Worm (Caenorhabditis elegans) whole organism, late embryonic: ENCODE data around the gene R03H10.7.

Source experiments
- K09A11.1 ChIP-seq: sonication (generic microtip); optimal IDR thresholded peaks from 2 replicates; lab custom pipeline; 2017; ENCODE audit warnings: antibody characterized with exemption, mild to moderate bottlenecking, missing genetic modification characterization, missing compliant biosample characterization; ENCODE audit not compliant: insufficient read depth
- T23F11.4 ChIP-seq: fragments of 200-800 bp; sonication (Bioruptor generic); optimal IDR thresholded peaks from 2 replicates; lab custom pipeline; 2018; ENCODE audit warnings: mild to moderate bottlenecking, missing genetic modification characterization, missing compliant biosample characterization
- Y22D7AL.16 ChIP-seq: sonication (generic microtip); optimal IDR thresholded peaks from 2 replicates; lab custom pipeline; 2016; ENCODE audit warnings: missing genetic modification characterization, missing compliant biosample characterization
- ahr-1 ChIP-seq: sonication (generic microtip); optimal IDR thresholded peaks from 2 replicates; lab custom pipeline; 2016; ENCODE audit warnings: missing genetic modification characterization, missing compliant biosample characterization
- ceh-14 ChIP-seq: sonication (generic microtip); optimal IDR thresholded peaks from 2 replicates; lab custom pipeline; 2016; ENCODE audit warnings: missing genotype, missing genetic modification characterization, missing compliant biosample characterization
- ceh-18 ChIP-seq: sonication (generic microtip); optimal IDR thresholded peaks from 2 replicates; lab custom pipeline; 2016; ENCODE audit warnings: missing genetic modification characterization, missing compliant biosample characterization
- ceh-22 ChIP-seq: sonication (generic microtip); optimal IDR thresholded peaks from 2 replicates; lab custom pipeline; 2017; ENCODE audit warnings: missing biosample characterization, missing genetic modification characterization
- ceh-30 ChIP-seq: fragments of 150-350 bp; optimal IDR thresholded peaks from 2 replicates; lab custom pipeline; 2014; ENCODE audit warnings: missing biosample characterization, missing genetic modification characterization
- ceh-45 ChIP-seq: fragments of 200-800 bp; sonication (Bioruptor generic); IDR thresholded peaks from 2 replicates; pipeline ENCODE4 v1.3.6; 2022; ENCODE audit warnings: missing genetic modification reagents, missing genetic modification characterization, missing compliant biosample characterization
- ceh-48 ChIP-seq: sonication (generic microtip); optimal IDR thresholded peaks from 2 replicates; lab custom pipeline; 2016; ENCODE audit warnings: missing genetic modification characterization, inconsistent platforms, missing compliant biosample characterization
- ceh-6 ChIP-seq: fragments of 200-800 bp; sonication (Bioruptor generic); optimal IDR thresholded peaks from 2 replicates; lab custom pipeline; 2018; ENCODE audit warnings: mild to moderate bottlenecking, missing genetic modification characterization, missing compliant biosample characterization
- dve-1 ChIP-seq: sonication (generic microtip); optimal IDR thresholded peaks from 2 replicates; lab custom pipeline; 2017; ENCODE audit warnings: antibody characterized with exemption, mild to moderate bottlenecking, missing genetic modification characterization, missing compliant biosample characterization
- ets-4 ChIP-seq: sonication (generic microtip); optimal IDR thresholded peaks from 2 replicates; lab custom pipeline; 2016; ENCODE audit warnings: missing genetic modification characterization, missing compliant biosample characterization
- eyg-1 ChIP-seq: sonication (generic microtip); optimal IDR thresholded peaks from 2 replicates; lab custom pipeline; 2016; ENCODE audit warnings: missing genotype, missing genetic modification characterization, missing compliant biosample characterization
- gmeb-2 ChIP-seq: sonication (generic microtip); optimal IDR thresholded peaks from 2 replicates; lab custom pipeline; 2016; ENCODE audit warnings: missing genetic modification characterization, inconsistent platforms, missing compliant biosample characterization
- hlh-13 ChIP-seq: fragments of 200-800 bp; sonication (Bioruptor generic); optimal IDR thresholded peaks from 2 replicates; lab custom pipeline; 2018; ENCODE audit warnings: mild to moderate bottlenecking, missing genetic modification characterization, missing compliant biosample characterization
- hlh-15 ChIP-seq: sonication (generic microtip); optimal IDR thresholded peaks from 2 replicates; lab custom pipeline; 2016; ENCODE audit warnings: missing genetic modification characterization, missing compliant biosample characterization
- lim-6 ChIP-seq: sonication (generic microtip); optimal IDR thresholded peaks from 2 replicates; lab custom pipeline; 2016; ENCODE audit warnings: missing genetic modification characterization, missing compliant biosample characterization
- lin-11 ChIP-seq: fragments of 200-800 bp; sonication (Bioruptor generic); optimal IDR thresholded peaks from 2 replicates; lab custom pipeline; 2018; ENCODE audit warnings: mild to moderate bottlenecking, missing genetic modification characterization, missing compliant biosample characterization
- nfya-1 ChIP-seq: sonication (generic microtip); optimal IDR thresholded peaks from 2 replicates; lab custom pipeline; 2017; ENCODE audit warnings: missing genetic modification characterization, mild to moderate bottlenecking, missing compliant biosample characterization, antibody characterized with exemption, moderate library complexity
- nhr-232 ChIP-seq: sonication (generic microtip); optimal IDR thresholded peaks from 2 replicates; lab custom pipeline; 2016; ENCODE audit warnings: missing genetic modification characterization, missing compliant biosample characterization
- odd-2 ChIP-seq: sonication (generic microtip); optimal IDR thresholded peaks from 2 replicates; lab custom pipeline; 2017; ENCODE audit warnings: antibody characterized with exemption, mild to moderate bottlenecking, missing genetic modification characterization, missing compliant biosample characterization
- pax-1 ChIP-seq: fragments of 150-350 bp; optimal IDR thresholded peaks from 2 replicates; lab custom pipeline; 2014; ENCODE audit warnings: missing biosample characterization, missing genetic modification characterization
- pha-2 ChIP-seq: sonication (generic microtip); optimal IDR thresholded peaks from 2 replicates; lab custom pipeline; 2017; ENCODE audit warnings: mild to moderate bottlenecking, missing genetic modification characterization, missing compliant biosample characterization
- pros-1 ChIP-seq: fragments of 150-350 bp; optimal IDR thresholded peaks from 2 replicates; lab custom pipeline; 2014; ENCODE audit warnings: missing biosample characterization, missing genetic modification reagents, missing genetic modification characterization
- ref-2 ChIP-seq: sonication (generic microtip); optimal IDR thresholded peaks from 2 replicates; lab custom pipeline; 2016; ENCODE audit warnings: missing genetic modification characterization, missing compliant biosample characterization
- sox-4 ChIP-seq: sonication (generic microtip); optimal IDR thresholded peaks from 2 replicates; lab custom pipeline; 2017; ENCODE audit warnings: mild to moderate bottlenecking, missing genetic modification characterization, inconsistent platforms, missing compliant biosample characterization
- unc-3 ChIP-seq, 2 experiments: fragments of 200-800 bp in 1 of 2; sonication (Bioruptor generic) in 1 of 2; sonication (generic microtip) in 1 of 2; conservative IDR thresholded peaks in 1 of 2; optimal IDR thresholded peaks in 1 of 2; 2 replicates each; pipeline versions ENCODE4 v1.3.6 to Lab custom; 2016 to 2022; ENCODE audit warnings: missing compliant biosample characterization in 2 of 2, missing genetic modification characterization in 2 of 2, missing genetic modification reagents in 1 of 2
- unc-55 ChIP-seq: sonication (generic microtip); optimal IDR thresholded peaks from 2 replicates; lab custom pipeline; 2017; ENCODE audit warnings: missing biosample characterization, missing genetic modification reagents, missing genetic modification characterization
- zip-5 ChIP-seq: sonication (generic microtip); optimal IDR thresholded peaks from 2 replicates; lab custom pipeline; 2016; ENCODE audit warnings: missing genetic modification characterization, missing compliant biosample characterization
- ztf-16 ChIP-seq: sonication (generic microtip); optimal IDR thresholded peaks from 2 replicates; lab custom pipeline; 2017; ENCODE audit warnings: missing genetic modification characterization, missing compliant biosample characterization

Gene R03H10.7

ce11 chrII:4178838-4179237, at the start of gene R03H10.7:
Gene R03H10.7, minus strand, starts transcription at chrII:4178938.
- no peak for TF ChIP-seq ceh-45 (GFP tag; lab: Robert Waterston, UW)
- no peak for TF ChIP-seq T23F11.4 (GFP tag; lab: Kevin White, UChicago)
- TF ChIP-seq ahr-1, result no peak
- TF ChIP-seq ets-4 (tag; lab: Kevin White, UChicago), result no peak
- no peak for TF ChIP-seq zip-5 (tag; lab: Kevin White, UChicago)
- no peak for TF ChIP-seq pha-2
- TF ChIP-seq ztf-16 (tag; lab: Kevin White, UChicago), result no peak
- no peak for TF ChIP-seq ceh-18
- TF ChIP-seq ref-2 (tag; lab: Kevin White, UChicago), result no peak
- TF ChIP-seq nhr-232, result no peak
- TF ChIP-seq lin-11 (tag; lab: Kevin White, UChicago), result no peak

ce11 chrII:4228112-4228770, 49.5 kb upstream of the R03H10.7 start:
- TF ChIP-seq sox-4 (tag; lab: Kevin White, UChicago) (no peak), ceh-30 (tag; lab: Kevin White, UChicago) (no peak), gmeb-2 (tag; lab: Kevin White, UChicago) (no peak)
- TF ChIP-seq, all 69 proteins: peak for 0

- TF ChIP-seq ets-4 (tag; lab: Kevin White, UChicago), result no peak
- no peak for TF ChIP-seq ceh-18
- no peak for TF ChIP-seq nfya-1 (tag; lab: Kevin White, UChicago)
- TF ChIP-seq Y22D7AL.16 (tag; lab: Kevin White, UChicago), result no peak
- TF ChIP-seq dve-1, result no peak
- no peak for TF ChIP-seq unc-55 (GFP tag; lab: Kevin White, UChicago)
- TF ChIP-seq sox-4 (tag; lab: Kevin White, UChicago), result no peak
Observed at ce11 chrII:4226598-4227096, 47.9 kb upstream of the R03H10.7 start, which contains the start of gene C16A11.4. Gene C16A11.4, plus strand, starts transcription at chrII:4227046.

- TF ChIP-seq ztf-16 (tag; lab: Kevin White, UChicago), result no peak
Observed at ce11 chrII:4222983-4223382, 44.2 kb upstream of the R03H10.7 start, which contains the start of gene C16A11.5. Gene C16A11.5, plus strand, starts transcription at chrII:4223305.

- TF ChIP-seq pha-2 (no peak), ceh-30 (tag; lab: Kevin White, UChicago) (no peak), odd-2 (no peak), eyg-1 (tag; lab: Kevin White, UChicago) (no peak), lin-11 (tag; lab: Kevin White, UChicago) (no peak), ceh-14 (tag; lab: Kevin White, UChicago) (no peak), ceh-6 (GFP tag; lab: Kevin White, UChicago) (no peak)
Observed at ce11 chrII:4222469-4222868, 43.7 kb upstream of the R03H10.7 start.

- TF ChIP-seq hlh-13 (GFP tag; lab: Kevin White, UChicago) (no peak), pax-1 (tag; lab: Kevin White, UChicago) (no peak), eyg-1 (tag; lab: Kevin White, UChicago) (no peak), ceh-48 (no peak), pros-1 (no peak), hlh-15 (tag; lab: Kevin White, UChicago) (no peak), K09A11.1 (tag; lab: Kevin White, UChicago) (no peak), Y22D7AL.16 (tag; lab: Kevin White, UChicago) (no peak), lim-6 (tag; lab: Kevin White, UChicago) (no peak), ceh-22 (tag; lab: Kevin White, UChicago) (no peak), ceh-45 (GFP tag; lab: Robert Waterston, UW) (no peak), lin-11 (tag; lab: Kevin White, UChicago) (no peak), unc-3 (GFP tag; conservative IDR thresholded peaks at IDR 0.05; lab: Robert Waterston, UW) (no peak), unc-3 (tag; optimal IDR thresholded peaks at IDR 0.05; lab: Kevin White, UChicago) (no peak)
Observed at ce11 chrII:4219062-4219461, 40.3 kb upstream of the R03H10.7 start, which contains the start of gene F31D5.1. Gene F31D5.1, plus strand, starts transcription at chrII:4219362.
